Fruit fly (Drosophila melanogaster) whole organism: ENCODE results near the gene CG9692.

Experiments
- psq ChIP-seq: fragments of >200 bp; optimal IDR thresholded peaks from 2 replicates; lab custom pipeline; 2017
- usp ChIP-seq: fragments of >200 bp; optimal IDR thresholded peaks from 2 replicates; lab custom pipeline; 2017; ENCODE audit warnings: missing biosample characterization, missing genetic modification characterization, mixed read lengths

DNA sequence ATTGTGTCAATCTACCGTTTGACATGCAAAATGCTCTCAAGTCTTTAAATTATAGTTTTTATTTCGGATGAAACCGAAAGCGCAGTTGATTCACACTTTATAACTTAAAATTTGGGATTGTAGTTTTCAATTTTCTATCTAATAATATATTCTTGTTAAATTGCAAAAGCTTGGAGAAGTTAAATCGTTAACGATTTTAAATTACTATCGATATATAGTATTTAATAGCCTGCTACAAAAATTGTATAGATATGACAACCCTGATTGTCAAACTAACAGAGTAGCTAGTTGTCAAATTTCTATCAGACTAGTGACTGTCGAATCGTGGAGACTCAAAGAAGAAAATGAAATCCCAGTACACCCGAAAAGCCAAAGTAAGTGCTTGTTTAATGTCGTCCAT lies at the start of gene CG9692:
- TF ChIP-seq psq (lab: Kevin White, UChicago): no peak
- no peak for TF ChIP-seq usp
